Fruit fly (Drosophila melanogaster): ENCODE data around the gene CG33725.

Gene CG33725

DNA sequence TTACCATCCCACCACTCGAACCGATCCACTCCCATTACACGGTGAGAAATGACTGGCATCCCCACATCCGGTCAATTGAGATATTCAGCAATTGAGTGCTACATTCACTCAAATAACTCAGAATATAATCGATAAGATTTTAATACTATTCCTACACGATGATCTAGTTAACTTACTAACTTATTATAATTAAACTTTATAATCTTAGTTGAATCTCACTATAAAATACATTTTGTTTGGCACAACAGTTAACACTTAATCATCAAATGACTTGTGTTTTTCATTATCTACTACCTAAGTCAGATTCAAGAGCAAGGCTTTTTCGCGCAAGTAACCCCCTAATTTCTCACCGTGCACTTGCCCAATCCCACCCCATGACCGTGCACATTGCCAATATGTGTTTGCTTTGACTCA, 12.9 kb downstream of the CG33725 start (continued):
- no peak for TF ChIP-seq CG11456 (GFP tag; IDR thresholded peaks at IDR 0.05)
- TF ChIP-seq klu (GFP tag; IDR thresholded peaks at IDR 0.05) = no peak
- peak; percentile 47 for TF ChIP-seq CG3281 (GFP tag; optimal IDR thresholded peaks at IDR 0.05)
- TF ChIP-seq CG9876 (GFP tag; optimal IDR thresholded peaks at IDR 0.05) = no peak
- no peak for TF ChIP-seq Taf1 (GFP tag; IDR thresholded peaks at IDR 0.05)
- TF ChIP-seq Med (GFP tag) = peak; percentile 56
- peak; percentile 32 for TF ChIP-seq unpg (GFP tag; optimal IDR thresholded peaks at IDR 0.05)
- no peak for TF ChIP-seq CG7987 (GFP tag; optimal IDR thresholded peaks at IDR 0.05)
- TF ChIP-seq CoRest (tag; optimal IDR thresholded peaks at IDR 0.05) = peak; percentile 65
- TF ChIP-seq NfI (GFP tag; optimal IDR thresholded peaks at IDR 0.05) = peak; percentile 31
- peak; percentile 7 for TF ChIP-seq CG10543 (GFP tag; optimal IDR thresholded peaks at IDR 0.05)
- TF ChIP-seq ranshi (GFP tag; IDR thresholded peaks at IDR 0.05) = no peak
- TF ChIP-seq ind (GFP tag; optimal IDR thresholded peaks at IDR 0.05) = peak; percentile 37
- TF ChIP-seq CG17359 (tag; optimal IDR thresholded peaks at IDR 0.05) = peak; percentile 42
- no peak for TF ChIP-seq Dek (tag; optimal IDR thresholded peaks at IDR 0.05)
- peak; percentile 59 for TF ChIP-seq CG7839 (tag; optimal IDR thresholded peaks at IDR 0.05)
- TF ChIP-seq vvl (GFP tag; IDR thresholded peaks at IDR 0.05) = 0 out of 2 replicates have a peak, but pooled peaks have one; percentile 19
- 0 out of 2 replicates have a peak, but pooled peaks have one; percentile 27 for TF ChIP-seq Ptx1 (GFP tag; IDR thresholded peaks at IDR 0.05)
- TF ChIP-seq crol (GFP tag; IDR thresholded peaks at IDR 0.05) = no peak
- no peak for TF ChIP-seq CG17186 (GFP tag; optimal IDR thresholded peaks at IDR 0.05)
- TF ChIP-seq slbo (GFP tag; IDR thresholded peaks at IDR 0.05) = 0 out of 2 replicates have a peak, but pooled peaks have one; percentile 19
- peak in 1 of 2 experiments; percentile 58 for TF ChIP-seq Hr51 (GFP tag; optimal IDR thresholded peaks at IDR 0.05)
- no peak for TF ChIP-seq CG8089 (GFP tag; optimal IDR thresholded peaks at IDR 0.05)
- TF ChIP-seq CG11504 (tag; optimal IDR thresholded peaks at IDR 0.05) = peak; percentile 68
- no peak for TF ChIP-seq Hmr (GFP tag; optimal IDR thresholded peaks at IDR 0.05)
- no peak for TF ChIP-seq CG6175 (GFP tag; IDR thresholded peaks at IDR 0.05)
- TF ChIP-seq cwo (GFP tag; optimal IDR thresholded peaks at IDR 0.05) = peak; percentile 12
- TF ChIP-seq PHDP (tag; optimal IDR thresholded peaks at IDR 0.05) = peak; percentile 46

DNA sequence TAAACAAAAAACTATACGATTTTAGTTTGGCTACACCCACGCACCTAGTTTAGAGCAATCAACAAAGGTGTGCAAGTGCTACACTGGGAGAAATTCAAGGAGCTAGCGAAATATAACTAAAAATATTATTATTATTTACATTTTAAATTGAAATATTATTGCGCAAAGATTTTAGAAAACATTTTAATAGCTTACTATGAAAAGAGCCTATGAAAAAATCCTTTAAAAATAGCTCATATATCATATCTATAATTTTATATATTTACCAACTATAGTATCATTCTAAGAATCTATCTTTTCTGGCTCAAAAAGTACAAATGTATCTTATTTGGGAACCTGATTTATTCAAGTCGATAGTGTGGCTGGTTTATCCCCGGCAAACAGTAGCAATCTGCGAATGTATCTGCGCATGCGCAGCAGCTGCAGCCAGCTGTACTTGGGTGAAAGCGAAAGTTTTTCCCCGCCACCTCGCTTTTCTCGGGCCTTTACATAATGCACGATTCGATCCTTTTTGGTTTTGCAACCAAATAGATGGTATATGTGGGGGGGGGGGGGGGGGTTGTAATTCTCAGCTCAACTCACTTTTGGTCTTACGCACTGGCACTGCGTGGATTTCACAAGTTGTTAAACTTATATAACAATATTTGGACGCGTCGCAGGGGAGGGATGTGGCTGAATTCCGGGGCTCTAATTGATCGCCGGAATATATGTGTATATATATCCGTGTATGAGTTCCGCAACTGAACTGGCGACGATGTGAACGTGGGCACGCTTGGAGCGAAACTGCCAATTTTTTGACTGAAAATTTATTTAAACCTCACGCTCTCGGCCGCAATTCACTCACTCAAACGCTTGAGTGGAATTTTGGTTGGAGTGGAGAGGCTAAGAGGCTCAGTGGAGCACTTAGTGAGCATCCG, 14.3 kb downstream of the CG33725 start, which contains the start of gene CG10657:
Gene CG10657 (minus strand): TSS at position 789 of the 917 bp plus-strand sequence.
- TF ChIP-seq CG18262 (tag; optimal IDR thresholded peaks at IDR 0.05) (no peak), Spps (tag; optimal IDR thresholded peaks at IDR 0.05) (no peak), eve (GFP tag; optimal IDR thresholded peaks at IDR 0.05) (no peak), chinmo (GFP tag; IDR thresholded peaks at IDR 0.05; ENCODE audit: partially characterized antibody) (peak; percentile 84; the same call in 2 of the 4 replicates), Neu2 (GFP tag; optimal IDR thresholded peaks at IDR 0.05; ENCODE audit: borderline replicate concordance) (no peak), oc (tag; optimal IDR thresholded peaks at IDR 0.05) (no peak), slbo (GFP tag; IDR thresholded peaks at IDR 0.05) (no peak), CG3407 (GFP tag; optimal IDR thresholded peaks at IDR 0.05) (no peak), lmd (GFP tag; IDR thresholded peaks at IDR 0.05) (no peak), Bgb (GFP tag; IDR thresholded peaks at IDR 0.05; ENCODE audit: partially characterized antibody) (peak; percentile 50; the same call in 1 of the 2 replicates), tna (GFP tag; IDR thresholded peaks at IDR 0.05; ENCODE audit: partially characterized antibody) (no peak), dan (GFP tag; IDR thresholded peaks at IDR 0.05) (no peak), Rfx (GFP tag; IDR thresholded peaks at IDR 0.05) (0 out of 2 replicates have a peak, but pooled peaks have one; percentile 16), wdn (GFP tag; IDR thresholded peaks at IDR 0.05) (no peak), CG9609 (GFP tag; optimal IDR thresholded peaks at IDR 0.05) (no peak), Rx (GFP tag; IDR thresholded peaks at IDR 0.05) (no peak), Gsc (GFP tag; IDR thresholded peaks at IDR 0.05) (no peak), Dip3 (GFP tag; optimal IDR thresholded peaks at IDR 0.05) (no peak), yki (optimal IDR thresholded peaks at IDR 0.05) (no peak), CG7357 (GFP tag; IDR thresholded peaks at IDR 0.05) (no peak), Doc2 (GFP tag; IDR thresholded peaks at IDR 0.05) (no peak), lilli (GFP tag; optimal IDR thresholded peaks at IDR 0.05) (no peak), CG10462 (GFP tag; optimal IDR thresholded peaks at IDR 0.05) (no peak)
